Worm (Caenorhabditis elegans) whole organism, L4 larva: ENCODE measurements around the gene fbxa-165.

Source experiments
- D1046.2 ChIP-seq: fragments of 200-800 bp; sonication (Bioruptor generic); IDR thresholded peaks from 2 replicates; pipeline ENCODE4 v1.3.6; 2022; ENCODE audit warnings: missing genetic modification characterization, missing compliant biosample characterization
- F10B5.3 ChIP-seq: sonication (generic microtip); optimal IDR thresholded peaks from 2 replicates; lab custom pipeline; 2016; ENCODE audit warnings: mild to moderate bottlenecking, missing genetic modification characterization, missing compliant biosample characterization
- F26F4.8 ChIP-seq: fragments of 200-800 bp; sonication (Bioruptor generic); conservative IDR thresholded peaks from 2 replicates; pipeline ENCODE4 v1.3.6; 2022; ENCODE audit warnings: missing genetic modification characterization, missing compliant biosample characterization
- F44E2.7 ChIP-seq: fragments of 200-800 bp; sonication (Bioruptor generic); IDR thresholded peaks from 2 replicates; pipeline ENCODE4 v2.1.2; 2022; ENCODE audit warnings: missing genetic modification characterization, missing compliant biosample characterization
- R02D3.7 ChIP-seq: fragments of 150-350 bp; sonication (generic microtip); optimal IDR thresholded peaks from 3 replicates; lab custom pipeline; 2014; ENCODE audit warnings: missing biosample characterization, missing genetic modification characterization
- T20F7.1 ChIP-seq: fragments of 200-800 bp; sonication (Bioruptor generic); optimal IDR thresholded peaks from 2 replicates; lab custom pipeline; 2018; ENCODE audit warnings: mild to moderate bottlenecking, missing genetic modification characterization, missing compliant biosample characterization
- T26A8.4 ChIP-seq: fragments of 200-800 bp; sonication (Bioruptor generic); IDR thresholded peaks from 2 replicates; pipeline ENCODE4 v1.3.6; 2022; ENCODE audit warnings: missing genetic modification characterization, missing compliant biosample characterization
- Y105C5A.15 ChIP-seq: fragments of 200-800 bp; sonication (Bioruptor generic); IDR thresholded peaks from 2 replicates; pipeline ENCODE4 v1.3.6; 2022; ENCODE audit warnings: missing genetic modification characterization, missing compliant biosample characterization
- Y48G9A.11 ChIP-seq: fragments of 200-800 bp; sonication (Bioruptor generic); IDR thresholded peaks from 2 replicates; pipeline ENCODE4 v1.3.6; 2022; ENCODE audit warnings: missing genetic modification reagents, missing genetic modification characterization, missing compliant biosample characterization
- ZK337.2 ChIP-seq: fragments of 200-800 bp; sonication (Bioruptor generic); IDR thresholded peaks from 2 replicates; pipeline ENCODE4 v1.3.6; 2022; ENCODE audit warnings: missing genetic modification reagents, missing genetic modification characterization, missing compliant biosample characterization
- aha-1 ChIP-seq: fragments of 150-350 bp; peaks from one replicate; lab custom pipeline; 2014; ENCODE audit warnings: missing biosample characterization, missing genetic modification characterization
- arid-1 ChIP-seq: fragments of 200-800 bp; sonication (Bioruptor generic); conservative IDR thresholded peaks from 2 replicates; pipeline ENCODE4 v1.3.6; 2022; ENCODE audit warnings: missing genetic modification reagents, missing genetic modification characterization, missing compliant biosample characterization
- ceh-28 ChIP-seq: fragments of 150-350 bp; optimal IDR thresholded peaks from 2 replicates; lab custom pipeline; 2014; ENCODE audit warnings: missing biosample characterization, missing genetic modification reagents, missing genetic modification characterization
- ceh-62 ChIP-seq: sonication (generic microtip); optimal IDR thresholded peaks from 2 replicates; lab custom pipeline; 2017; ENCODE audit warnings: missing biosample characterization, missing genetic modification characterization
- ces-1 ChIP-seq: fragments of 150-350 bp; sonication (generic microtip); optimal IDR thresholded peaks from 4 replicates; lab custom pipeline; 2014; ENCODE audit warnings: missing biosample characterization, missing genetic modification reagents, missing genetic modification characterization
- ctbp-1 ChIP-seq: fragments of 200-800 bp; sonication (Bioruptor generic); IDR thresholded peaks from 2 replicates; pipeline ENCODE4 v1.3.6; 2022; ENCODE audit warnings: missing genetic modification reagents, missing genetic modification characterization, missing compliant biosample characterization
- daf-16 ChIP-seq, 3 experiments: sonication (generic microtip); optimal IDR thresholded peaks; 2 replicates each; lab custom pipeline; 2016 to 2017; ENCODE audit warnings: missing genetic modification characterization in 3 of 3, missing genetic modification reagents in 3 of 3, mild to moderate bottlenecking in 2 of 3, missing compliant biosample characterization in 2 of 3, missing biosample characterization in 1 of 3, moderate library complexity in 1 of 3
- daf-19 ChIP-seq: fragments of 200-800 bp; sonication (Bioruptor generic); conservative IDR thresholded peaks from 2 replicates; pipeline ENCODE4 v1.3.6; 2022; ENCODE audit warnings: missing genetic modification characterization, missing compliant biosample characterization
- dmd-8 ChIP-seq: fragments of 200-800 bp; sonication (Bioruptor generic); IDR thresholded peaks from 2 replicates; pipeline ENCODE4 v1.3.6; 2022; ENCODE audit warnings: missing genetic modification characterization, missing compliant biosample characterization
- dmd-9 ChIP-seq: fragments of 200-800 bp; sonication (Bioruptor generic); IDR thresholded peaks from 2 replicates; pipeline ENCODE4 v1.3.6; 2022; ENCODE audit warnings: missing genetic modification reagents, missing genetic modification characterization, missing compliant biosample characterization
- duxl-1 ChIP-seq: sonication (generic microtip); optimal IDR thresholded peaks from 2 replicates; lab custom pipeline; 2016; ENCODE audit warnings: mild to moderate bottlenecking, missing genetic modification characterization, moderate library complexity, missing compliant biosample characterization; ENCODE audit not compliant: poor library complexity
- hif-1 ChIP-seq, 2 experiments: sonication (generic microtip); optimal IDR thresholded peaks; 2 replicates each; lab custom pipeline; 2016 to 2017; ENCODE audit warnings: missing compliant biosample characterization in 2 of 2, missing genetic modification characterization in 2 of 2, missing genetic modification reagents in 2 of 2, missing genotype in 2 of 2, mild to moderate bottlenecking in 1 of 2
- jun-1 ChIP-seq: fragments of 150-350 bp; optimal IDR thresholded peaks from 2 replicates; lab custom pipeline; 2014; ENCODE audit warnings: missing biosample characterization, missing genetic modification reagents, missing genetic modification characterization
- lim-7 ChIP-seq: fragments of 200-800 bp; sonication (Bioruptor generic); IDR thresholded peaks from 2 replicates; pipeline ENCODE4 v1.3.6; 2022; ENCODE audit warnings: missing genetic modification characterization, missing compliant biosample characterization
- lin-1 ChIP-seq: fragments of 200-800 bp; sonication (Bioruptor generic); IDR thresholded peaks from 2 replicates; pipeline ENCODE4 v1.3.6; 2022; ENCODE audit warnings: missing genetic modification reagents, missing genetic modification characterization, missing compliant biosample characterization
- lin-15B ChIP-seq: fragments of 150-350 bp; sonication (generic microtip); optimal IDR thresholded peaks from 3 replicates; lab custom pipeline; 2014; ENCODE audit warnings: missing biosample characterization, missing genetic modification characterization
- lin-29 ChIP-seq: fragments of 200-800 bp; sonication (Bioruptor generic); IDR thresholded peaks from 2 replicates; pipeline ENCODE4 v1.3.6; 2022; ENCODE audit warnings: missing genetic modification reagents, missing genetic modification characterization, missing compliant biosample characterization
- madf-5 ChIP-seq, 2 experiments: fragments of 200-800 bp; sonication (Bioruptor generic); IDR thresholded peaks; 2 replicates each; pipeline ENCODE4 v1.3.6; 2022; ENCODE audit warnings: missing compliant biosample characterization in 2 of 2, missing genetic modification characterization in 2 of 2
- mdt-29 ChIP-seq: fragments of 200-800 bp; sonication (Bioruptor generic); IDR thresholded peaks from 2 replicates; pipeline ENCODE4 v1.3.6; 2022; ENCODE audit warnings: missing genetic modification reagents, missing genetic modification characterization, missing compliant biosample characterization
- mep-1 ChIP-seq: fragments of 150-350 bp; sonication (generic microtip); optimal IDR thresholded peaks from 3 replicates; lab custom pipeline; 2014; ENCODE audit warnings: missing biosample characterization, missing genetic modification characterization
- mes-2 ChIP-seq: sonication (generic microtip); optimal IDR thresholded peaks from 2 replicates; lab custom pipeline; 2016; ENCODE audit warnings: missing genotype, mild to moderate bottlenecking, missing genetic modification characterization, missing compliant biosample characterization; ENCODE audit not compliant: poor library complexity, severe bottlenecking
- mxl-3 ChIP-seq: fragments of 200-800 bp; sonication (Bioruptor generic); optimal IDR thresholded peaks from 2 replicates; lab custom pipeline; 2018; ENCODE audit warnings: mild to moderate bottlenecking, missing genetic modification characterization, missing compliant biosample characterization
- nhr-111 ChIP-seq: fragments of 200-800 bp; sonication (Bioruptor generic); optimal IDR thresholded peaks from 2 replicates; lab custom pipeline; 2018; ENCODE audit warnings: mild to moderate bottlenecking, missing genetic modification characterization, missing compliant biosample characterization
- nhr-237 ChIP-seq: sonication (generic microtip); optimal IDR thresholded peaks from 2 replicates; lab custom pipeline; 2017; ENCODE audit warnings: missing biosample characterization, missing genetic modification characterization
- nhr-28 ChIP-seq: fragments of 150-350 bp; optimal IDR thresholded peaks from 2 replicates; lab custom pipeline; 2014; ENCODE audit warnings: missing biosample characterization, missing genetic modification characterization
- nhr-6 ChIP-seq: fragments of 150-350 bp; optimal IDR thresholded peaks from 2 replicates; lab custom pipeline; 2014; ENCODE audit warnings: missing biosample characterization, missing genetic modification characterization
- nhr-76 ChIP-seq: fragments of 150-350 bp; optimal IDR thresholded peaks from 2 replicates; lab custom pipeline; 2014; ENCODE audit warnings: missing biosample characterization, missing genetic modification characterization
- pha-4 ChIP-seq, 2 experiments: fragments of 150-350 bp in 1 of 2; fragments of 200-800 bp in 1 of 2; sonication (Bioruptor generic) in 1 of 2; IDR thresholded peaks in 1 of 2; optimal IDR thresholded peaks in 1 of 2; 2 replicates each; pipeline versions ENCODE4 v1.3.6 to Lab custom; 2014 to 2022; ENCODE audit warnings: missing genetic modification characterization in 2 of 2, missing genetic modification reagents in 2 of 2, missing biosample characterization in 1 of 2, missing compliant biosample characterization in 1 of 2
- pqm-1 ChIP-seq: sonication (generic microtip); optimal IDR thresholded peaks from 2 replicates; lab custom pipeline; 2017; ENCODE audit warnings: missing biosample characterization, missing genetic modification characterization
- rbr-2 ChIP-seq: sonication (generic microtip); optimal IDR thresholded peaks from 2 replicates; lab custom pipeline; 2016; ENCODE audit warnings: missing genotype, missing genetic modification characterization, missing compliant biosample characterization
- spr-3 ChIP-seq: fragments of 200-800 bp; sonication (Bioruptor generic); optimal IDR thresholded peaks from 2 replicates; lab custom pipeline; 2018; ENCODE audit warnings: mild to moderate bottlenecking, missing genetic modification characterization, missing compliant biosample characterization
- tag-97 ChIP-seq: fragments of 200-800 bp; sonication (Bioruptor generic); IDR thresholded peaks from 2 replicates; pipeline ENCODE4 v1.3.6; 2022; ENCODE audit warnings: missing genetic modification characterization, missing compliant biosample characterization
- unc-62 ChIP-seq, 3 experiments: fragments of 150-350 bp in 1 of 3; sonication (generic microtip); optimal IDR thresholded peaks in 2 of 3; peaks in 1 of 3; 1 replicate in 1 of 3; 2 replicates in 2 of 3; lab custom pipeline; 2014 to 2017; ENCODE audit warnings: missing biosample characterization in 3 of 3, missing genetic modification characterization in 3 of 3, missing genetic modification reagents in 3 of 3, missing genotype in 1 of 3
- zag-1 ChIP-seq: fragments of 150-350 bp; optimal IDR thresholded peaks from 2 replicates; lab custom pipeline; 2014; ENCODE audit warnings: missing biosample characterization, missing genetic modification characterization
- zip-11 ChIP-seq: fragments of 200-800 bp; sonication (Bioruptor generic); IDR thresholded peaks from 2 replicates; pipeline ENCODE4 v1.3.6; 2022; ENCODE audit warnings: missing genetic modification characterization, missing compliant biosample characterization

fbxa-165 gene

ce11 chrII:1621795-1622194 lies 5.5 kb upstream of the fbxa-165 start:
- TF ChIP-seq daf-16 (GFP tag; optimal IDR thresholded peaks at IDR 0.05; lab: Kevin White, UChicago) (no peak), daf-16 (tag; optimal IDR thresholded peaks at IDR 0.05; lab: Kevin White, UChicago) (no peak), ceh-62 (no peak), ces-1 (GFP tag; lab: Kevin White, UChicago) (no peak), ZK337.2 (GFP tag; lab: Robert Waterston, UW) (no peak), lim-7 (GFP tag; lab: Robert Waterston, UW) (no peak), nhr-76 (tag; lab: Kevin White, UChicago) (no peak), pha-4 (GFP tag; IDR thresholded peaks at IDR 0.05; lab: Robert Waterston, UW) (no peak), pha-4 (tag; optimal IDR thresholded peaks at IDR 0.05; lab: Kevin White, UChicago) (no peak), tag-97 (GFP tag; lab: Robert Waterston, UW) (no peak), mes-2 (tag; lab: Kevin White, UChicago) (no peak), nhr-111 (GFP tag; lab: Kevin White, UChicago) (no peak), zip-11 (GFP tag; lab: Robert Waterston, UW) (no peak), daf-19 (no peak), nhr-28 (peak; percentile 45), pqm-1 (tag; lab: Kevin White, UChicago) (peak; percentile 95), T26A8.4 (GFP tag; lab: Robert Waterston, UW) (no peak), mdt-29 (GFP tag; lab: Robert Waterston, UW) (no peak), spr-3 (GFP tag; lab: Kevin White, UChicago) (no peak), F44E2.7 (GFP tag; lab: Robert Waterston, UW) (no peak), mep-1 (no peak), unc-62 (GFP tag; optimal IDR thresholded peaks at IDR 0.05 in 1 of 2; lab: Kevin White, UChicago) (peak in 1 of 2 experiments; percentile 71), unc-62 (tag; optimal IDR thresholded peaks at IDR 0.05; lab: Kevin White, UChicago) (no peak), lin-1 (no peak), T20F7.1 (GFP tag; lab: Kevin White, UChicago) (no peak), hif-1 (tag; optimal IDR thresholded peaks at IDR 0.05; lab: Kevin White, UChicago) (no peak), Y105C5A.15 (GFP tag; lab: Robert Waterston, UW) (no peak), dmd-8 (GFP tag; lab: Robert Waterston, UW) (no peak), D1046.2 (GFP tag; lab: Robert Waterston, UW) (no peak), arid-1 (GFP tag; lab: Robert Waterston, UW) (no peak), mxl-3 (GFP tag; lab: Kevin White, UChicago) (peak; percentile 15)

ce11 chrII:1621180-1621579 lies 4.9 kb upstream of the fbxa-165 start, which contains the start of gene fbxa-158:
fbxa-158 (minus strand) TSS chrII:1621280.
- TF ChIP-seq Y105C5A.15 (GFP tag; lab: Robert Waterston, UW): no peak
- TF ChIP-seq nhr-6 (tag; lab: Kevin White, UChicago): no peak
- no peak for TF ChIP-seq zag-1
- no peak for TF ChIP-seq lin-15B (tag; lab: Kevin White, UChicago)
- no peak for TF ChIP-seq arid-1 (GFP tag; lab: Robert Waterston, UW)
- no peak for TF ChIP-seq lin-29 (GFP tag; lab: Robert Waterston, UW)
- no peak for TF ChIP-seq ceh-28
- no peak for TF ChIP-seq aha-1

DNA sequence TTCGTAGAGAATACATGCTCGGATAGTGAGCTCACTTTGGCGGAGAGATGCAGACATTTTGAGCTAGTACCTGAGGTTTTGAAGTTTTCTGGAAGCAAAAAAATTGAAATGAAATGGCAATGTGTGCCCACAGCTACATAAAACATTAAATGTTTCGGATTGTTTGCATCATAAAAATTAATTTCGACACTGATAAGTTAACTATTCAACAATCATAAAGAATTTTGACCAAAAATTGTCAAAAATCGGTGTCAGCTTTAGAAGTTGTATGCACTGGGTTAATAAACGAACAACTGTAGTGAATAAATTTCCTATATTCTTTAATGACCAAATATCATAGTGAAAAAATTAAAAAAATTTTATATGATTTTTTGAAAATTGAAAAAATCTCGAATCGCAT lies 2.7 kb upstream of the fbxa-165 start, which contains the start of gene fbxa-166:
TSS of gene fbxa-166 (minus strand) at position 101 of the 400 bp plus-strand sequence.
- peak; percentile 45 for TF ChIP-seq aha-1
- no peak for TF ChIP-seq Y48G9A.11
- no peak for TF ChIP-seq T20F7.1 (GFP tag; lab: Kevin White, UChicago)
- TF ChIP-seq, all 104 proteins: peak for 1

DNA sequence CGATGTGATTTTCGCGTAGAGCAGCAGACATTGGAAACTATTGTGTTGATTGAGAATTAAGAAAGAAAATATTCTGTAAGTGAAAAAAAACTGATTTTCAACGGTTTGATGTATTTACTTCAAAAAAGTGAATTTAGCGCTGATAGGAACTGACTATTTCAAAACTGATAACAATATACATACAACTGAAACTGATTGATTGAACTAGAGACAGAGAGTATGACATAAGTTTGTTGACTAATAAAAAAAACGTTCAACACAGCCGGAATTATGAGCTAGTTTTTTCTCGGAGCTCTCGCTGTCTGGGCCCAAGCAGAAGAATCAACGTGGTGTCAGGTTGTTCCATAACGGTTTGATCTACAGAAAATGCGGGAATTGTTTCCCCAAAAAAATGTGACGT lies 2.3 kb downstream of the fbxa-165 start, which contains the start of gene fbxa-164:
TSS of gene fbxa-164 (minus strand) at position 101 of the 400 bp plus-strand sequence.
- no peak for TF ChIP-seq dmd-9 (GFP tag; lab: Robert Waterston, UW)
- no peak for TF ChIP-seq unc-62 (GFP tag; optimal IDR thresholded peaks at IDR 0.05 in 1 of 2; lab: Kevin White, UChicago)
- no peak for TF ChIP-seq unc-62 (tag; optimal IDR thresholded peaks at IDR 0.05; lab: Kevin White, UChicago)
- no peak for TF ChIP-seq R02D3.7 (tag; lab: Kevin White, UChicago)
- TF ChIP-seq duxl-1 (tag; lab: Kevin White, UChicago): no peak
- no peak for TF ChIP-seq F26F4.8 (GFP tag; lab: Robert Waterston, UW)
- TF ChIP-seq tag-97 (GFP tag; lab: Robert Waterston, UW): no peak
- no peak for TF ChIP-seq F10B5.3 (tag; lab: Kevin White, UChicago)
- TF ChIP-seq daf-16 (GFP tag; optimal IDR thresholded peaks at IDR 0.05; lab: Kevin White, UChicago): no peak
- peak; percentile 73 for TF ChIP-seq daf-16 (tag; optimal IDR thresholded peaks at IDR 0.05; lab: Kevin White, UChicago)
- TF ChIP-seq nhr-28: peak; percentile 13
- TF ChIP-seq spr-3 (GFP tag; lab: Kevin White, UChicago): no peak
- TF ChIP-seq madf-5 (GFP tag; IDR thresholded peaks at IDR 0.05; lab: Robert Waterston, UW): no peak
- TF ChIP-seq jun-1 (tag; lab: Kevin White, UChicago): no peak
- no peak for TF ChIP-seq ctbp-1 (GFP tag; lab: Robert Waterston, UW)
- TF ChIP-seq rbr-2: no peak
- no peak for TF ChIP-seq nhr-237
